Worm (Caenorhabditis elegans) whole organism, early embryonic: Measurements from ENCODE around the gene gtap-1.

ENCODE experiments used
- B0310.2 ChIP-seq: sonication (generic microtip); optimal IDR thresholded peaks from 2 replicates; lab custom pipeline; 2016; ENCODE audit warnings: mild to moderate bottlenecking, missing genetic modification characterization, missing compliant biosample characterization
- F13C5.2 ChIP-seq: sonication (generic microtip); optimal IDR thresholded peaks from 2 replicates; lab custom pipeline; 2017; ENCODE audit warnings: mild to moderate bottlenecking, missing genetic modification characterization, inconsistent platforms, missing compliant biosample characterization
- aly-1 ChIP-seq: sonication (generic microtip); optimal IDR thresholded peaks from 2 replicates; lab custom pipeline; 2016; ENCODE audit warnings: missing genetic modification characterization, missing compliant biosample characterization
- ama-1 ChIP-seq: fragments of 150-350 bp; optimal IDR thresholded peaks from 2 replicates; lab custom pipeline; 2014
- ceh-13 ChIP-seq: fragments of 200-800 bp; sonication (Bioruptor generic); optimal IDR thresholded peaks from 2 replicates; lab custom pipeline; 2018; ENCODE audit warnings: mild to moderate bottlenecking, missing genetic modification characterization, missing compliant biosample characterization
- ceh-36 ChIP-seq: sonication (generic microtip); optimal IDR thresholded peaks from 2 replicates; lab custom pipeline; 2016; ENCODE audit warnings: missing genetic modification characterization, inconsistent platforms, missing compliant biosample characterization
- ets-7 ChIP-seq: sonication (generic microtip); optimal IDR thresholded peaks from 2 replicates; lab custom pipeline; 2016; ENCODE audit warnings: missing genotype, missing genetic modification characterization, missing compliant biosample characterization
- flt-1 ChIP-seq: fragments of 200-800 bp; sonication (Bioruptor generic); IDR thresholded peaks from 2 replicates; pipeline ENCODE4 v1.3.6; 2022; ENCODE audit warnings: missing genetic modification characterization, missing compliant biosample characterization
- hmbx-1 ChIP-seq: sonication (generic microtip); optimal IDR thresholded peaks from 2 replicates; lab custom pipeline; 2016; ENCODE audit warnings: mild to moderate bottlenecking, missing genetic modification characterization, missing compliant biosample characterization
- hmg-4 ChIP-seq: fragments of 200-800 bp; sonication (Bioruptor generic); optimal IDR thresholded peaks from 2 replicates; lab custom pipeline; 2018; ENCODE audit warnings: mild to moderate bottlenecking, missing genetic modification characterization, missing compliant biosample characterization
- hnd-1 ChIP-seq: sonication (generic microtip); optimal IDR thresholded peaks from 2 replicates; lab custom pipeline; 2016; ENCODE audit warnings: missing genetic modification characterization, missing compliant biosample characterization
- pes-1 ChIP-seq: fragments of 200-800 bp; sonication (Bioruptor generic); IDR thresholded peaks from 2 replicates; pipeline ENCODE4 v1.3.6; 2022; ENCODE audit warnings: missing genetic modification reagents, missing genetic modification characterization, missing compliant biosample characterization
- scrt-1 ChIP-seq: fragments of 200-800 bp; sonication (Bioruptor generic); IDR thresholded peaks from 2 replicates; pipeline ENCODE4 v1.3.6; 2022; ENCODE audit warnings: missing genetic modification characterization, missing compliant biosample characterization
- sea-1 ChIP-seq: fragments of 200-800 bp; sonication (Bioruptor generic); conservative IDR thresholded peaks from 2 replicates; pipeline ENCODE4 v1.3.6; 2022; ENCODE audit warnings: missing genetic modification characterization, missing compliant biosample characterization
- tbx-11 ChIP-seq: fragments of 200-800 bp; sonication (Bioruptor generic); IDR thresholded peaks from 2 replicates; pipeline ENCODE4 v1.3.6; 2022; ENCODE audit warnings: missing genetic modification characterization, missing compliant biosample characterization
- tbx-37 ChIP-seq: fragments of 200-800 bp; sonication (Bioruptor generic); conservative IDR thresholded peaks from 2 replicates; pipeline ENCODE4 v1.3.6; 2022; ENCODE audit warnings: missing genetic modification reagents, missing genetic modification characterization, missing compliant biosample characterization
- tra-4 ChIP-seq: sonication (generic microtip); optimal IDR thresholded peaks from 2 replicates; lab custom pipeline; 2017; ENCODE audit warnings: missing genetic modification characterization, missing compliant biosample characterization

gtap-1 gene

ce11 chrII:5790313-5790773 lies 42.7 kb downstream of the gtap-1 start, which contains the start of gene lect-2:
TSS of gene lect-2 (plus strand) at chrII:5790723.
- TF ChIP-seq ets-7 (tag; lab: Kevin White, UChicago): no peak
- no peak for TF ChIP-seq pes-1 (GFP tag; lab: Robert Waterston, UW)
- no peak for TF ChIP-seq flt-1 (GFP tag; lab: Robert Waterston, UW)
- TF ChIP-seq ceh-36 (tag; lab: Kevin White, UChicago): no peak
- TF ChIP-seq hmbx-1: no peak
- TF ChIP-seq hmg-4 (GFP tag; lab: Kevin White, UChicago): no peak
- TF ChIP-seq ama-1 (lab: Kevin White, UChicago): no peak
- TF ChIP-seq sea-1 (GFP tag; lab: Robert Waterston, UW): no peak
- no peak for TF ChIP-seq scrt-1 (GFP tag; lab: Robert Waterston, UW)
- no peak for TF ChIP-seq tbx-11 (GFP tag; lab: Robert Waterston, UW)
- TF ChIP-seq B0310.2 (tag; lab: Kevin White, UChicago): no peak
- no peak for TF ChIP-seq tra-4 (tag; lab: Kevin White, UChicago)
- no peak for TF ChIP-seq tbx-37
- TF ChIP-seq F13C5.2 (tag; lab: Kevin White, UChicago): no peak
- TF ChIP-seq ceh-13 (GFP tag; lab: Kevin White, UChicago): no peak
- no peak for TF ChIP-seq aly-1

- TF ChIP-seq aly-1: no peak
- no peak for TF ChIP-seq hmbx-1
- no peak for TF ChIP-seq ceh-36 (tag; lab: Kevin White, UChicago)
- no peak for TF ChIP-seq B0310.2 (tag; lab: Kevin White, UChicago)
- no peak for TF ChIP-seq hmg-4 (GFP tag; lab: Kevin White, UChicago)
- TF ChIP-seq sea-1 (GFP tag; lab: Robert Waterston, UW): no peak
- no peak for TF ChIP-seq pes-1 (GFP tag; lab: Robert Waterston, UW)
- TF ChIP-seq ceh-13 (GFP tag; lab: Kevin White, UChicago): no peak
- TF ChIP-seq ets-7 (tag; lab: Kevin White, UChicago): no peak
- TF ChIP-seq ama-1 (lab: Kevin White, UChicago): no peak
- no peak for TF ChIP-seq hnd-1
- no peak for TF ChIP-seq tbx-37
- no peak for TF ChIP-seq tbx-11 (GFP tag; lab: Robert Waterston, UW)
- TF ChIP-seq tra-4 (tag; lab: Kevin White, UChicago): no peak
- no peak for TF ChIP-seq scrt-1 (GFP tag; lab: Robert Waterston, UW)
- TF ChIP-seq flt-1 (GFP tag; lab: Robert Waterston, UW): no peak
- no peak for TF ChIP-seq F13C5.2 (tag; lab: Kevin White, UChicago)
These were observed 44.2 kb downstream of the gtap-1 start, which contains the start of gene K05F1.13 for ce11 chrII:5788815-5789214. TSS of gene K05F1.13 (plus strand) at chrII:5789115.

ce11 chrII:5785504-5785903 lies 47.5 kb downstream of the gtap-1 start:
- TF ChIP-seq tbx-37 (no peak), pes-1 (GFP tag; lab: Robert Waterston, UW) (no peak), ceh-36 (tag; lab: Kevin White, UChicago) (no peak), tra-4 (tag; lab: Kevin White, UChicago) (no peak), B0310.2 (tag; lab: Kevin White, UChicago) (no peak), aly-1 (no peak), tbx-11 (GFP tag; lab: Robert Waterston, UW) (no peak), hmg-4 (GFP tag; lab: Kevin White, UChicago) (no peak), F13C5.2 (tag; lab: Kevin White, UChicago) (no peak), scrt-1 (GFP tag; lab: Robert Waterston, UW) (no peak)

- TF ChIP-seq ceh-36 (tag; lab: Kevin White, UChicago): peak; percentile 58
- peak; percentile 92 for TF ChIP-seq aly-1
- TF ChIP-seq F13C5.2 (tag; lab: Kevin White, UChicago): peak; percentile 3
- TF ChIP-seq scrt-1 (GFP tag; lab: Robert Waterston, UW): peak; percentile 68
- peak; percentile 38 for TF ChIP-seq hnd-1
- peak; percentile 88 for TF ChIP-seq hmg-4 (GFP tag; lab: Kevin White, UChicago)
- TF ChIP-seq ets-7 (tag; lab: Kevin White, UChicago): peak; percentile 58
- no peak for TF ChIP-seq tra-4 (tag; lab: Kevin White, UChicago)
- peak; percentile 79 for TF ChIP-seq pes-1 (GFP tag; lab: Robert Waterston, UW)
- peak; percentile 77 for TF ChIP-seq B0310.2 (tag; lab: Kevin White, UChicago)
- TF ChIP-seq tbx-11 (GFP tag; lab: Robert Waterston, UW): peak; percentile 71
- TF ChIP-seq sea-1 (GFP tag; lab: Robert Waterston, UW): peak; percentile 59; the same call in 1 of the 2 replicates
- peak; percentile 9; the same call in 1 of the 2 replicates for TF ChIP-seq flt-1 (GFP tag; lab: Robert Waterston, UW)
- no peak for TF ChIP-seq ama-1 (lab: Kevin White, UChicago)
- TF ChIP-seq ceh-13 (GFP tag; lab: Kevin White, UChicago): peak; percentile 42
- peak; percentile 17; the same call in 1 of the 2 replicates for TF ChIP-seq tbx-37
- TF ChIP-seq hmbx-1: peak; percentile 4
These were observed 50.8 kb downstream of the gtap-1 start, which contains the start of gene K05F1.6 for ce11 chrII:5781935-5782921. TSS of gene K05F1.6 (plus strand) at chrII:5782520.

ce11 chrII:5779866-5780265 lies 53.2 kb downstream of the gtap-1 start:
- TF ChIP-seq scrt-1 (GFP tag; lab: Robert Waterston, UW) (no peak), tbx-37 (no peak), ceh-13 (GFP tag; lab: Kevin White, UChicago) (no peak), ceh-36 (tag; lab: Kevin White, UChicago) (no peak), F13C5.2 (tag; lab: Kevin White, UChicago) (peak; percentile 18), ets-7 (tag; lab: Kevin White, UChicago) (no peak), ama-1 (lab: Kevin White, UChicago) (no peak), flt-1 (GFP tag; lab: Robert Waterston, UW) (no peak)
